Fruit fly (Drosophila melanogaster) whole organism, embryonic: Measurements from ENCODE around the gene CG33654.

Experiments
- Adf1 ChIP-seq: fragments of 200-800 bp; sonication (Bioruptor generic); IDR thresholded peaks from 2 replicates; pipeline ENCODE4 v1.3.6; 2022; ENCODE audit warnings: missing biosample characterization, missing genetic modification characterization
- Antp ChIP-seq: fragments of 200-800 bp; sonication (Bioruptor generic); optimal IDR thresholded peaks from 3 replicates; lab custom pipeline; 2016; ENCODE audit warnings: missing biosample characterization, missing genetic modification characterization
- CG10565 ChIP-seq: fragments of 200-800 bp; sonication (Bioruptor generic); optimal IDR thresholded peaks from 3 replicates; lab custom pipeline; 2016; ENCODE audit warnings: missing biosample characterization, mild to moderate bottlenecking, missing genetic modification characterization
- CG11398 ChIP-seq: fragments of 200-800 bp; sonication (Bioruptor generic); optimal IDR thresholded peaks from 2 replicates; lab custom pipeline; 2016; ENCODE audit warnings: missing biosample characterization, missing genetic modification characterization
- CG11504 ChIP-seq: fragments of 200-800 bp; sonication (Bioruptor generic); optimal IDR thresholded peaks from 3 replicates; lab custom pipeline; 2019; ENCODE audit warnings: missing biosample characterization, mild to moderate bottlenecking, missing genetic modification characterization, moderate library complexity
- CG12391 ChIP-seq: fragments of 200-800 bp; sonication (Bioruptor generic); optimal IDR thresholded peaks from 3 replicates; lab custom pipeline; 2018; ENCODE audit warnings: missing biosample characterization, mild to moderate bottlenecking, missing genetic modification characterization, moderate library complexity
- CG12744 ChIP-seq: fragments of 200-800 bp; sonication (Bioruptor generic); optimal IDR thresholded peaks from 2 replicates; lab custom pipeline; 2016; ENCODE audit warnings: missing biosample characterization, missing genetic modification characterization
- CG13775 ChIP-seq: fragments of 200-800 bp; sonication (Bioruptor generic); optimal IDR thresholded peaks from 3 replicates; lab custom pipeline; 2017; ENCODE audit warnings: missing biosample characterization, mild to moderate bottlenecking, missing genetic modification characterization
- CG14014 ChIP-seq: fragments of 200-800 bp; sonication (Bioruptor generic); IDR thresholded peaks from 2 replicates; pipeline ENCODE4 v1.3.6; 2022; ENCODE audit warnings: missing biosample characterization, missing genetic modification characterization
- CG14667 ChIP-seq: fragments of 200-800 bp; sonication (Bioruptor generic); IDR thresholded peaks from 2 replicates; pipeline ENCODE4 v1.3.6; 2022; ENCODE audit warnings: missing biosample characterization, missing genetic modification characterization
- CG14710 ChIP-seq: fragments of 200-800 bp; sonication (Bioruptor generic); optimal IDR thresholded peaks from 3 replicates; lab custom pipeline; 2019; ENCODE audit warnings: missing biosample characterization, mild to moderate bottlenecking, missing genetic modification characterization, moderate library complexity
- CG15011 ChIP-seq: fragments of 200-800 bp; sonication (Bioruptor generic); optimal IDR thresholded peaks from 3 replicates; lab custom pipeline; 2018; ENCODE audit warnings: missing biosample characterization, mild to moderate bottlenecking, missing genetic modification characterization
- CG17361 ChIP-seq: fragments of 200-800 bp; sonication (Bioruptor generic); IDR thresholded peaks from 3 replicates; pipeline ENCODE4 v1.3.6; 2022; ENCODE audit warnings: missing biosample characterization, missing genetic modification characterization
- CG17568 ChIP-seq: fragments of 200-800 bp; sonication (Bioruptor generic); optimal IDR thresholded peaks from 2 replicates; lab custom pipeline; 2018; ENCODE audit warnings: missing biosample characterization, mild to moderate bottlenecking, missing genetic modification characterization, moderate library complexity
- CG1792 ChIP-seq: fragments of 200-800 bp; sonication (Bioruptor generic); optimal IDR thresholded peaks from 2 replicates; lab custom pipeline; 2016; ENCODE audit warnings: missing biosample characterization, missing genetic modification characterization
- CG3847 ChIP-seq: fragments of 200-800 bp; sonication (Bioruptor generic); IDR thresholded peaks from 2 replicates; pipeline ENCODE4 v1.3.6; 2022; ENCODE audit warnings: missing biosample characterization, missing genetic modification characterization
- CG4282 ChIP-seq: fragments of 200-800 bp; sonication (Bioruptor generic); optimal IDR thresholded peaks from 2 replicates; lab custom pipeline; 2016; ENCODE audit warnings: missing biosample characterization, missing genetic modification characterization
- CG4820 ChIP-seq: fragments of 200-800 bp; sonication (Bioruptor generic); optimal IDR thresholded peaks from 3 replicates; lab custom pipeline; 2016; ENCODE audit warnings: missing biosample characterization, missing genetic modification characterization
- CG8388 ChIP-seq: fragments of 200-800 bp; sonication (Bioruptor generic); optimal IDR thresholded peaks from 2 replicates; lab custom pipeline; 2019; ENCODE audit warnings: missing biosample characterization, mild to moderate bottlenecking, missing genetic modification characterization, moderate library complexity
- CG9437 ChIP-seq: fragments of 200-800 bp; sonication (Bioruptor generic); optimal IDR thresholded peaks from 2 replicates; lab custom pipeline; 2018; ENCODE audit warnings: missing biosample characterization, mild to moderate bottlenecking, missing genetic modification characterization
- CG9817 ChIP-seq: fragments of 200-800 bp; sonication (Bioruptor generic); optimal IDR thresholded peaks from 2 replicates; lab custom pipeline; 2018; ENCODE audit warnings: missing biosample characterization, mild to moderate bottlenecking, missing genetic modification characterization, moderate library complexity
- CG9932 ChIP-seq: fragments of 200-800 bp; sonication (Bioruptor generic); IDR thresholded peaks from 2 replicates; pipeline ENCODE4 v1.3.6; 2022; ENCODE audit warnings: missing biosample characterization, missing genetic modification characterization
- Dfd ChIP-seq, 2 experiments: fragments of >200 bp; optimal IDR thresholded peaks; 2 replicates each; lab custom pipeline; 2017; ENCODE audit warnings: missing biosample characterization in 2 of 2, missing genetic modification characterization in 2 of 2
- Eip74EF ChIP-seq, 2 experiments: fragments of 200-800 bp in 1 of 2; fragments of >200 bp in 1 of 2; sonication (Bioruptor generic) in 1 of 2; optimal IDR thresholded peaks; 2 replicates each; lab custom pipeline; 2017 to 2019; ENCODE audit warnings: missing biosample characterization in 2 of 2, missing genetic modification characterization in 2 of 2, mild to moderate bottlenecking in 1 of 2, moderate library complexity in 1 of 2
- Elba2 ChIP-seq: fragments of 200-800 bp; sonication (Bioruptor generic); optimal IDR thresholded peaks from 3 replicates; lab custom pipeline; 2016; ENCODE audit warnings: missing biosample characterization, missing genetic modification characterization
- Gug ChIP-seq: fragments of 200-800 bp; sonication (Bioruptor generic); IDR thresholded peaks from 4 replicates; pipeline ENCODE4 v1.3.6; 2022; ENCODE audit warnings: missing biosample characterization, missing genetic modification characterization
- Lhr ChIP-seq: fragments of 200-800 bp; sonication (Bioruptor generic); optimal IDR thresholded peaks from 3 replicates; lab custom pipeline; 2017; ENCODE audit warnings: mild to moderate bottlenecking, missing biosample characterization, missing genetic modification reagents, missing genetic modification characterization
- Nf-YA ChIP-seq: fragments of 200-800 bp; sonication (Bioruptor generic); IDR thresholded peaks from 2 replicates; pipeline ENCODE4 v1.3.6; 2022; ENCODE audit warnings: missing biosample characterization, missing genetic modification characterization
- Pdp1 ChIP-seq, 2 experiments: fragments of 200-800 bp; sonication (Bioruptor generic); optimal IDR thresholded peaks; 3 replicates each; lab custom pipeline; 2016; ENCODE audit warnings: missing biosample characterization in 2 of 2, missing genetic modification characterization in 2 of 2, mild to moderate bottlenecking in 1 of 2, moderate library complexity in 1 of 2
- Rx ChIP-seq: fragments of 200-800 bp; sonication (Bioruptor generic); IDR thresholded peaks from 2 replicates; pipeline ENCODE4 v1.3.6; 2022; ENCODE audit warnings: missing biosample characterization, missing genetic modification characterization
- Sox102F ChIP-seq: fragments of 200-800 bp; sonication (Bioruptor generic); optimal IDR thresholded peaks from 2 replicates; lab custom pipeline; 2018; ENCODE audit warnings: missing biosample characterization, mild to moderate bottlenecking, missing genetic modification characterization, moderate library complexity
- Spps ChIP-seq: fragments of 200-800 bp; sonication (Bioruptor generic); optimal IDR thresholded peaks from 2 replicates; lab custom pipeline; 2018; ENCODE audit warnings: missing biosample characterization, mild to moderate bottlenecking, missing genetic modification characterization
- Sry-δ ChIP-seq: fragments of 200-800 bp; sonication (Bioruptor generic); optimal IDR thresholded peaks from 2 replicates; lab custom pipeline; 2016; ENCODE audit warnings: missing biosample characterization, missing genetic modification characterization
- Stat92E ChIP-seq, 3 experiments: fragments of >200 bp in 2 of 3; fragments of 200-800 bp in 1 of 3; sonication (Bioruptor generic) in 1 of 3; optimal IDR thresholded peaks; 2 replicates each; lab custom pipeline; 2017 to 2019; ENCODE audit warnings: missing biosample characterization in 3 of 3, missing genetic modification characterization in 3 of 3, mild to moderate bottlenecking in 1 of 3, moderate library complexity in 1 of 3
- ara ChIP-seq: fragments of 200-800 bp; sonication (Bioruptor generic); IDR thresholded peaks from 2 replicates; pipeline ENCODE4 v1.3.6; 2022; ENCODE audit warnings: missing biosample characterization, missing genetic modification characterization
- dmrt99B ChIP-seq: fragments of 200-800 bp; sonication (Bioruptor generic); optimal IDR thresholded peaks from 2 replicates; lab custom pipeline; 2018; ENCODE audit warnings: missing biosample characterization, mild to moderate bottlenecking, missing genetic modification characterization, moderate library complexity
- emc ChIP-seq: fragments of 200-800 bp; sonication (Bioruptor generic); optimal IDR thresholded peaks from 2 replicates; lab custom pipeline; 2016; ENCODE audit warnings: missing biosample characterization, missing genetic modification characterization
- fu2 ChIP-seq: fragments of 200-800 bp; sonication (Bioruptor generic); optimal IDR thresholded peaks from 2 replicates; lab custom pipeline; 2016; ENCODE audit warnings: missing biosample characterization, missing genetic modification characterization
- hth ChIP-seq: fragments of >200 bp; optimal IDR thresholded peaks from 2 replicates; lab custom pipeline; 2017; ENCODE audit warnings: inconsistent platforms
- lmd ChIP-seq: fragments of 200-800 bp; sonication (Bioruptor generic); IDR thresholded peaks from 2 replicates; pipeline ENCODE4 v1.3.6; 2022; ENCODE audit warnings: missing biosample characterization, missing genetic modification characterization
- nerfin-1 ChIP-seq: fragments of 200-800 bp; sonication (Bioruptor generic); optimal IDR thresholded peaks from 3 replicates; lab custom pipeline; 2019; ENCODE audit warnings: missing biosample characterization, mild to moderate bottlenecking, missing genetic modification characterization, moderate library complexity
- pfk ChIP-seq: fragments of 200-800 bp; sonication (Bioruptor generic); optimal IDR thresholded peaks from 2 replicates; lab custom pipeline; 2018; ENCODE audit warnings: missing biosample characterization, mild to moderate bottlenecking, missing genetic modification characterization, moderate library complexity
- phol ChIP-seq: fragments of 200-800 bp; sonication (Bioruptor generic); optimal IDR thresholded peaks from 3 replicates; lab custom pipeline; 2018; ENCODE audit warnings: missing biosample characterization, mild to moderate bottlenecking, missing genetic modification characterization, moderate library complexity
- pnt ChIP-seq: fragments of 200-800 bp; sonication (Bioruptor generic); optimal IDR thresholded peaks from 3 replicates; lab custom pipeline; 2016; ENCODE audit warnings: missing biosample characterization, missing genetic modification characterization
- ranshi ChIP-seq: fragments of 200-800 bp; sonication (Bioruptor generic); IDR thresholded peaks from 2 replicates; pipeline ENCODE4 v1.3.6; 2022; ENCODE audit warnings: missing biosample characterization, missing genetic modification characterization
- sens ChIP-seq: fragments of 200-800 bp; sonication (Bioruptor generic); peaks from one replicate; lab custom pipeline; 2016; ENCODE audit warnings: missing biosample characterization, missing genetic modification characterization
- sr ChIP-seq: fragments of 200-800 bp; sonication (Bioruptor generic); IDR thresholded peaks from 3 replicates; pipeline ENCODE4 v1.3.6; 2022; ENCODE audit warnings: missing biosample characterization, missing genetic modification characterization
- sug ChIP-seq: fragments of 200-800 bp; optimal IDR thresholded peaks from 2 replicates; lab custom pipeline; 2019; ENCODE audit warnings: missing biosample characterization, mild to moderate bottlenecking, missing genetic modification characterization, moderate library complexity
- tll ChIP-seq, 2 experiments: fragments of 200-800 bp in 1 of 2; fragments of >200 bp in 1 of 2; sonication (Bioruptor generic) in 1 of 2; optimal IDR thresholded peaks; 2 replicates each; lab custom pipeline; 2017 to 2019; ENCODE audit warnings: missing biosample characterization in 2 of 2, missing genetic modification characterization in 2 of 2, mild to moderate bottlenecking in 1 of 2, moderate library complexity in 1 of 2
- z ChIP-seq: fragments of 200-800 bp; sonication (Bioruptor generic); IDR thresholded peaks from 3 replicates; pipeline ENCODE4 v1.3.6; 2022; ENCODE audit warnings: missing biosample characterization, missing genetic modification characterization

The CG33654 gene

DNA sequence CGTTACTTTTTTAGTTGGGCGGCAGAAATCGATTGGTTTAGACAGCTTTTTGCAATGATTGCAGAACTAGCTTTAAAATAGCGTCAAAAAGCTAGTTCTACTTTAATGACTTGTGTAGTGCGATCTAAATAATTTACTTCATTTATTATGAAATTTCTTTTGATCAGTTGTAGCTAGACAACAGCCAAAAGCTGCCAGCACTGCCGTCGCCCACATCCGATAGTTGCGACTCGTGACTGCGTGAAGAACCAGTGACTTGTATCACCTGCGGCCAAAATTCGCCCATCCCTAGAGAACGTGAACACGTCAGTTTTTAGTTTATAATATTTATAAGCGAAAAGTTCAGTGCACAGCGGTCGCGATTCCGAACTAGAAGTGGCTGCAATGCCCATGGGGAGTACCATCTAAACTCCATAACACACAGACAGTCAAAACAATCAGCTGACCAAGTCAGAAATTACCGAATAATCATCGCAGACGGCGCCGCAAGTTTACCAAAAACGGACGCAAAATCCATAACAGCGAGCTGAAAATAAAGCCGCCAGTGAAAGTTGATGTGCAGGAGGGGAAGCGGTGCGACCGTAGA is 3.7 kb upstream of the CG33654 start, which contains the start of gene P58IPK (continued):
- TF ChIP-seq CG3847 (GFP tag; lab: Robert Waterston, UW): peak; percentile 77
- peak; percentile 71 for TF ChIP-seq sr (GFP tag; lab: Robert Waterston, UW)
- peak; percentile 75 to 83 for TF ChIP-seq Pdp1 (GFP tag; optimal IDR thresholded peaks at IDR 0.05; lab: Kevin White, UChicago)
- no peak for TF ChIP-seq emc
- no peak for TF ChIP-seq Elba2 (GFP tag; lab: Kevin White, UChicago)
- TF ChIP-seq Nf-YA (GFP tag; lab: Robert Waterston, UW): no peak
- TF ChIP-seq Adf1: peak; percentile 66
- no peak for TF ChIP-seq Sox102F
- TF ChIP-seq Dfd (GFP tag; optimal IDR thresholded peaks at IDR 0.05; lab: Kevin White, UChicago): no peak
- peak; percentile 66 for TF ChIP-seq phol (tag; lab: Kevin White, UChicago)
- peak; percentile 56 for TF ChIP-seq fu2
- TF ChIP-seq CG17568 (GFP tag; lab: Kevin White, UChicago): no peak
- TF ChIP-seq pnt (GFP tag; lab: Kevin White, UChicago): peak; percentile 54
- peak; percentile 68 for TF ChIP-seq CG9817 (tag; lab: Kevin White, UChicago)
- TF ChIP-seq Stat92E (GFP tag; optimal IDR thresholded peaks at IDR 0.05; lab: Kevin White, UChicago): no peak
- peak; percentile 73 for TF ChIP-seq CG14710 (tag; lab: Kevin White, UChicago)
- peak; percentile 53 for TF ChIP-seq CG1792
- TF ChIP-seq pfk: no peak
- peak; percentile 66; the same call in 1 of the 2 replicates for TF ChIP-seq lmd
- TF ChIP-seq Spps (tag; lab: Kevin White, UChicago): no peak
- TF ChIP-seq CG13775: peak; percentile 36
- TF ChIP-seq ranshi: peak; percentile 59
- no peak for TF ChIP-seq CG11504 (tag; lab: Kevin White, UChicago)
- TF ChIP-seq dmrt99B: no peak
- TF ChIP-seq CG4820: peak; percentile 43
- no peak for TF ChIP-seq CG15011
- TF ChIP-seq tll (GFP tag; optimal IDR thresholded peaks at IDR 0.05; lab: Kevin White, UChicago): no peak
- TF ChIP-seq Gug: peak; percentile 89
- TF ChIP-seq z (GFP tag; lab: Robert Waterston, UW): no peak
- TF ChIP-seq CG10565 (GFP tag; lab: Kevin White, UChicago): no peak
- TF ChIP-seq CG4282 (GFP tag; lab: Kevin White, UChicago): peak; percentile 0
- TF ChIP-seq sens (GFP tag; lab: Kevin White, UChicago): peak; percentile 91
- TF ChIP-seq Rx (GFP tag; lab: Robert Waterston, UW): peak; percentile 64; the same call in 1 of the 2 replicates
- peak; percentile 56 for TF ChIP-seq CG14667 (GFP tag; lab: Robert Waterston, UW)
- TF ChIP-seq CG9437: peak; percentile 26
- peak; percentile 72 for TF ChIP-seq CG12744 (GFP tag; lab: Kevin White, UChicago)
- TF ChIP-seq CG14014 (GFP tag; lab: Robert Waterston, UW): peak; percentile 56
- TF ChIP-seq CG11398: peak; percentile 37
- no peak for TF ChIP-seq ara
- TF ChIP-seq CG17361 (GFP tag; lab: Robert Waterston, UW): peak; percentile 75
- peak; percentile 72 for TF ChIP-seq CG12391 (tag; lab: Kevin White, UChicago)
- TF ChIP-seq CG9932 (GFP tag; lab: Robert Waterston, UW): peak; percentile 94
- TF ChIP-seq Sry-δ (GFP tag; lab: Kevin White, UChicago): peak; percentile 97
- peak; percentile 77 for TF ChIP-seq Antp (GFP tag; lab: Kevin White, UChicago)
- TF ChIP-seq hth (lab: Kevin White, UChicago): no peak
- peak; percentile 11 for TF ChIP-seq nerfin-1 (tag; lab: Kevin White, UChicago)
- peak in 1 of 2 experiments; percentile 11 for TF ChIP-seq Eip74EF (GFP tag; optimal IDR thresholded peaks at IDR 0.05; lab: Kevin White, UChicago)
- peak; percentile 71 for TF ChIP-seq sug
- peak; percentile 65 for TF ChIP-seq Lhr (GFP tag; lab: Kevin White, UChicago)
- TF ChIP-seq CG8388: peak; percentile 27
